Worm (Caenorhabditis elegans) whole organism, L1 larva: ENCODE results near the gene wdr-54.

Experiments
- C04F5.9 ChIP-seq: sonication (generic microtip); optimal IDR thresholded peaks from 2 replicates; lab custom pipeline; 2016; ENCODE audit warnings: missing genetic modification characterization, missing compliant biosample characterization
- C34B4.2 ChIP-seq: sonication (generic microtip); optimal IDR thresholded peaks from 2 replicates; lab custom pipeline; 2017; ENCODE audit warnings: mild to moderate bottlenecking, missing genetic modification characterization, missing compliant biosample characterization
- F16B12.6 ChIP-seq: fragments of 150-350 bp; optimal IDR thresholded peaks from 2 replicates; lab custom pipeline; 2014; ENCODE audit warnings: missing biosample characterization, missing genetic modification characterization
- aly-2 ChIP-seq: fragments of 150-350 bp; optimal IDR thresholded peaks from 2 replicates; lab custom pipeline; 2014; ENCODE audit warnings: missing biosample characterization, missing genetic modification characterization
- ama-1 ChIP-seq: fragments of 150-350 bp; optimal IDR thresholded peaks from 2 replicates; lab custom pipeline; 2014
- ceh-8 ChIP-seq: fragments of 200-800 bp; sonication (Bioruptor generic); optimal IDR thresholded peaks from 2 replicates; lab custom pipeline; 2018; ENCODE audit warnings: mild to moderate bottlenecking, missing genetic modification characterization, moderate library complexity, missing compliant biosample characterization
- ceh-90 ChIP-seq: sonication (generic microtip); optimal IDR thresholded peaks from 2 replicates; lab custom pipeline; 2016; ENCODE audit warnings: missing genetic modification characterization, missing compliant biosample characterization
- ces-1 ChIP-seq: fragments of 150-350 bp; optimal IDR thresholded peaks from 2 replicates; lab custom pipeline; 2014; ENCODE audit warnings: missing biosample characterization, missing genetic modification reagents, missing genetic modification characterization
- dpl-1 ChIP-seq, 3 experiments: fragments of 150-350 bp in 2 of 3; sonication (generic microtip) in 1 of 3; optimal IDR thresholded peaks; 2 replicates each; lab custom pipeline; 2014 to 2017; ENCODE audit warnings: missing biosample characterization in 3 of 3, missing genetic modification characterization in 3 of 3, missing genetic modification reagents in 3 of 3
- efl-1 ChIP-seq, 4 experiments: fragments of 150-350 bp; optimal IDR thresholded peaks in 3 of 4; peaks in 1 of 4; 1 replicate in 1 of 4; 2 replicates in 3 of 4; lab custom pipeline; 2014; ENCODE audit warnings: missing biosample characterization in 2 of 4, missing genetic modification characterization in 2 of 4, missing genetic modification reagents in 2 of 4
- efl-3 ChIP-seq: fragments of 200-800 bp; sonication (Bioruptor generic); optimal IDR thresholded peaks from 2 replicates; lab custom pipeline; 2018; ENCODE audit warnings: mild to moderate bottlenecking, missing genetic modification characterization, missing compliant biosample characterization
- egl-13 ChIP-seq: sonication (generic microtip); optimal IDR thresholded peaks from 2 replicates; lab custom pipeline; 2016; ENCODE audit warnings: missing genotype, missing genetic modification reagents, missing genetic modification characterization, missing compliant biosample characterization
- elt-2 ChIP-seq: sonication (generic microtip); optimal IDR thresholded peaks from 2 replicates; lab custom pipeline; 2016; ENCODE audit warnings: missing genetic modification characterization, mild to moderate bottlenecking, inconsistent platforms, missing compliant biosample characterization, missing genetic modification reagents
- elt-3 ChIP-seq, 6 experiments: fragments of 150-350 bp in 1 of 6; sonication (generic microtip); optimal IDR thresholded peaks; 2 replicates each; lab custom pipeline; 2017 to 2018; ENCODE audit warnings: missing biosample characterization in 6 of 6, missing genetic modification characterization in 6 of 6, inconsistent platforms in 1 of 6
- fkh-8 ChIP-seq: sonication (generic microtip); optimal IDR thresholded peaks from 2 replicates; lab custom pipeline; 2016; ENCODE audit warnings: mild to moderate bottlenecking, missing genetic modification characterization, missing compliant biosample characterization
- fos-1 ChIP-seq: fragments of 150-350 bp; optimal IDR thresholded peaks from 2 replicates; lab custom pipeline; 2014; ENCODE audit warnings: missing biosample characterization, missing genetic modification characterization
- hlh-17 ChIP-seq: fragments of 200-800 bp; sonication (Bioruptor generic); optimal IDR thresholded peaks from 2 replicates; lab custom pipeline; 2018; ENCODE audit warnings: missing genetic modification characterization, mild to moderate bottlenecking, missing compliant biosample characterization, moderate library complexity, borderline replicate concordance
- hpl-2 ChIP-seq: fragments of 150-350 bp; optimal IDR thresholded peaks from 2 replicates; lab custom pipeline; 2014; ENCODE audit warnings: missing biosample characterization, missing genetic modification reagents, missing genetic modification characterization
- irx-1 ChIP-seq: sonication (generic microtip); optimal IDR thresholded peaks from 2 replicates; lab custom pipeline; 2016; ENCODE audit warnings: missing genetic modification characterization, missing compliant biosample characterization
- isw-1 ChIP-seq: fragments of 200-800 bp; sonication (Bioruptor generic); IDR thresholded peaks from 2 replicates; pipeline ENCODE4 v1.3.6; 2022; ENCODE audit warnings: missing genetic modification characterization, missing compliant biosample characterization
- lin-13 ChIP-seq: fragments of 150-350 bp; optimal IDR thresholded peaks from 2 replicates; lab custom pipeline; 2014; ENCODE audit warnings: missing biosample characterization, missing genetic modification reagents, missing genetic modification characterization
- lin-14 ChIP-seq: fragments of 200-800 bp; sonication (Bioruptor generic); optimal IDR thresholded peaks from 2 replicates; lab custom pipeline; 2018; ENCODE audit warnings: mild to moderate bottlenecking, missing genetic modification characterization, moderate library complexity, missing compliant biosample characterization
- lin-35 ChIP-seq, 2 experiments: fragments of 150-350 bp; optimal IDR thresholded peaks; 2 replicates each; lab custom pipeline; 2014; ENCODE audit warnings: missing biosample characterization in 2 of 2, missing genetic modification characterization in 2 of 2, missing genetic modification reagents in 2 of 2
- lin-39 ChIP-seq: fragments of 150-350 bp; optimal IDR thresholded peaks from 2 replicates; lab custom pipeline; 2014; ENCODE audit warnings: missing biosample characterization, missing genetic modification reagents, missing genetic modification characterization
- lir-3 ChIP-seq: sonication (generic microtip); optimal IDR thresholded peaks from 2 replicates; lab custom pipeline; 2016; ENCODE audit warnings: mild to moderate bottlenecking, missing genetic modification characterization, moderate library complexity, missing compliant biosample characterization; ENCODE audit not compliant: poor library complexity
- mdl-1 ChIP-seq, 2 experiments: fragments of 150-350 bp; optimal IDR thresholded peaks; 2 replicates each; lab custom pipeline; 2014 to 2017; ENCODE audit warnings: missing biosample characterization in 2 of 2, missing genetic modification characterization in 2 of 2, inconsistent platforms in 1 of 2
- mef-2 ChIP-seq: fragments of 150-350 bp; optimal IDR thresholded peaks from 2 replicates; lab custom pipeline; 2014; ENCODE audit warnings: missing biosample characterization, missing genetic modification characterization
- mep-1 ChIP-seq: fragments of 150-350 bp; optimal IDR thresholded peaks from 2 replicates; lab custom pipeline; 2014; ENCODE audit warnings: missing biosample characterization, missing genetic modification characterization
- nhr-11 ChIP-seq: fragments of 150-350 bp; optimal IDR thresholded peaks from 2 replicates; lab custom pipeline; 2014; ENCODE audit warnings: missing biosample characterization, missing genetic modification characterization
- nhr-19 ChIP-seq: fragments of 200-800 bp; sonication (Bioruptor generic); conservative IDR thresholded peaks from 2 replicates; pipeline ENCODE4 v1.3.6; 2022; ENCODE audit warnings: missing genetic modification characterization, missing compliant biosample characterization
- nhr-20 ChIP-seq: sonication (generic microtip); optimal IDR thresholded peaks from 2 replicates; lab custom pipeline; 2016; ENCODE audit warnings: mild to moderate bottlenecking, missing genetic modification characterization, missing compliant biosample characterization
- nhr-28 ChIP-seq: fragments of 150-350 bp; optimal IDR thresholded peaks from 2 replicates; lab custom pipeline; 2014; ENCODE audit warnings: missing biosample characterization, missing genetic modification characterization
- nhr-47 ChIP-seq: sonication (generic microtip); optimal IDR thresholded peaks from 2 replicates; lab custom pipeline; 2016; ENCODE audit warnings: mild to moderate bottlenecking, missing genetic modification characterization, moderate library complexity, missing compliant biosample characterization
- nhr-76 ChIP-seq: sonication (generic microtip); optimal IDR thresholded peaks from 2 replicates; lab custom pipeline; 2017; ENCODE audit warnings: missing biosample characterization, missing genetic modification characterization
- nhr-84 ChIP-seq: sonication (generic microtip); optimal IDR thresholded peaks from 2 replicates; lab custom pipeline; 2017; ENCODE audit warnings: missing biosample characterization, missing genetic modification characterization
- nhr-90 ChIP-seq: sonication (generic microtip); optimal IDR thresholded peaks from 2 replicates; lab custom pipeline; 2016; ENCODE audit warnings: mild to moderate bottlenecking, missing genetic modification characterization, missing compliant biosample characterization; ENCODE audit not compliant: poor library complexity
- pag-3 ChIP-seq: sonication (generic microtip); optimal IDR thresholded peaks from 2 replicates; lab custom pipeline; 2017; ENCODE audit warnings: missing genetic modification characterization, mild to moderate bottlenecking, missing compliant biosample characterization, antibody characterized with exemption, borderline replicate concordance; ENCODE audit not compliant: insufficient read depth
- pax-3 ChIP-seq: fragments of 200-800 bp; sonication (Bioruptor generic); optimal IDR thresholded peaks from 2 replicates; lab custom pipeline; 2018; ENCODE audit warnings: mild to moderate bottlenecking, missing genetic modification characterization, moderate library complexity, missing compliant biosample characterization
- pqm-1 ChIP-seq: sonication (generic microtip); optimal IDR thresholded peaks from 3 replicates; lab custom pipeline; 2017; ENCODE audit warnings: missing biosample characterization, missing genetic modification characterization
- rnt-1 ChIP-seq: sonication (generic microtip); optimal IDR thresholded peaks from 2 replicates; lab custom pipeline; 2016; ENCODE audit warnings: mild to moderate bottlenecking, missing genetic modification characterization, moderate library complexity, missing compliant biosample characterization
- skn-1 ChIP-seq: fragments of 150-350 bp; optimal IDR thresholded peaks from 2 replicates; lab custom pipeline; 2014; ENCODE audit warnings: missing biosample characterization, missing genetic modification characterization
- snu-23 ChIP-seq: sonication (generic microtip); optimal IDR thresholded peaks from 2 replicates; lab custom pipeline; 2016; ENCODE audit warnings: missing genetic modification characterization, missing compliant biosample characterization
- sox-4 ChIP-seq: sonication (generic microtip); optimal IDR thresholded peaks from 2 replicates; lab custom pipeline; 2016; ENCODE audit warnings: missing genetic modification characterization, missing compliant biosample characterization
- sptf-1 ChIP-seq: fragments of 150-350 bp; optimal IDR thresholded peaks from 2 replicates; lab custom pipeline; 2014; ENCODE audit warnings: missing biosample characterization, missing genetic modification characterization
- sup-37 ChIP-seq: fragments of 200-800 bp; sonication (Bioruptor generic); optimal IDR thresholded peaks from 2 replicates; lab custom pipeline; 2018; ENCODE audit warnings: mild to moderate bottlenecking, missing genetic modification characterization, missing compliant biosample characterization
- unc-130 ChIP-seq: fragments of 150-350 bp; optimal IDR thresholded peaks from 2 replicates; lab custom pipeline; 2017; ENCODE audit warnings: missing biosample characterization, missing genetic modification characterization, inconsistent platforms
- unc-62 ChIP-seq: fragments of 150-350 bp; optimal IDR thresholded peaks from 2 replicates; lab custom pipeline; 2014; ENCODE audit warnings: missing biosample characterization, missing genetic modification reagents, missing genetic modification characterization
- xbp-1 ChIP-seq: sonication (generic microtip); optimal IDR thresholded peaks from 2 replicates; lab custom pipeline; 2016; ENCODE audit warnings: missing genetic modification characterization, missing compliant biosample characterization
- zip-4 ChIP-seq: fragments of 200-800 bp; sonication (Bioruptor generic); optimal IDR thresholded peaks from 2 replicates; lab custom pipeline; 2018; ENCODE audit warnings: mild to moderate bottlenecking, missing genetic modification characterization, moderate library complexity, missing compliant biosample characterization
- ztf-11 ChIP-seq, 2 experiments: sonication (generic microtip); optimal IDR thresholded peaks; 2 replicates each; lab custom pipeline; 2016 to 2017; ENCODE audit warnings: missing genetic modification characterization in 2 of 2, missing biosample characterization in 1 of 2, missing compliant biosample characterization in 1 of 2
- ztf-4 ChIP-seq: fragments of 150-350 bp; optimal IDR thresholded peaks from 2 replicates; lab custom pipeline; 2014; ENCODE audit warnings: missing biosample characterization, missing genetic modification characterization

Gene wdr-54

DNA sequence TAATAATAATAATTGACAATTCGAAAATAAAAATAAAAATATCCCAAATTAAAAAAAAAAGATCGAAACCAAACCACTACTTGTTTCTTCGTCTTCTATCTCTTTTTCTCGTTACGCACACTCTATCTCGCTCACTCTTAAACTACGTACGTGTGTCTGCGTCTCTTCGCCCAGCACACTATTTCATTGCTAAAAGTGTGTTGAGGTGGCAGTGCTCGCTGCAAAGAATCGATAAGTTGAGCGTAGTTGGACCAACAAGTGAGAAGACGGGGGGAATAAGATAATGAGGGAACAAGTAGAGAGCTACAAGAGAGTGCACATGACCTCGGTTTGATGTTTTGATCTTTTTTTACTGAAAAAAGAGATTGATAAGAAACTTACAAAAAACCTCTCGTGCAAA is 2.8 kb upstream of the wdr-54 start (continued):
- TF ChIP-seq elt-3 (tag; optimal IDR thresholded peaks at IDR 0.05; lab: Kevin White, UChicago) (no peak), pqm-1 (tag; lab: Kevin White, UChicago) (no peak), C34B4.2 (tag; lab: Kevin White, UChicago) (no peak), lin-35 (GFP tag; optimal IDR thresholded peaks at IDR 0.05; lab: Kevin White, UChicago) (peak; percentile 14 to 19), snu-23 (GFP tag; lab: Kevin White, UChicago) (peak; percentile 65), nhr-19 (GFP tag; lab: Robert Waterston, UW) (peak; percentile 28; the same call in 1 of the 2 replicates), nhr-90 (no peak), ama-1 (lab: Kevin White, UChicago) (no peak), C04F5.9 (tag; lab: Kevin White, UChicago) (no peak), xbp-1 (tag; lab: Kevin White, UChicago) (peak; percentile 58), skn-1 (tag; lab: Kevin White, UChicago) (no peak), elt-2 (tag; lab: Kevin White, UChicago) (peak; percentile 41), mef-2 (no peak), ztf-11 (tag; optimal IDR thresholded peaks at IDR 0.05; lab: Kevin White, UChicago) (no peak), ces-1 (GFP tag; lab: Kevin White, UChicago) (no peak), lin-13 (GFP tag; lab: Kevin White, UChicago) (no peak), mdl-1 (tag; optimal IDR thresholded peaks at IDR 0.05; lab: Kevin White, UChicago) (no peak), nhr-47 (peak; percentile 76), nhr-84 (no peak), hlh-17 (GFP tag; lab: Kevin White, UChicago) (no peak), aly-2 (tag; lab: Kevin White, UChicago) (peak; percentile 10), F16B12.6 (tag; lab: Kevin White, UChicago) (no peak), irx-1 (tag; lab: Kevin White, UChicago) (peak; percentile 26), rnt-1 (tag; lab: Kevin White, UChicago) (peak; percentile 57), zip-4 (GFP tag; lab: Kevin White, UChicago) (no peak), mep-1 (tag; lab: Kevin White, UChicago) (peak; percentile 21), fkh-8 (tag; lab: Kevin White, UChicago) (peak; percentile 40), sup-37 (GFP tag; lab: Kevin White, UChicago) (no peak), lir-3 (tag; lab: Kevin White, UChicago) (no peak), ceh-90 (tag; lab: Kevin White, UChicago) (no peak), isw-1 (GFP tag; lab: Robert Waterston, UW) (peak; percentile 23; the same call in 1 of the 2 replicates), efl-3 (GFP tag; lab: Kevin White, UChicago) (no peak), nhr-20 (peak; percentile 55), fos-1 (tag; lab: Kevin White, UChicago) (peak; percentile 43), pag-3 (tag; lab: Kevin White, UChicago) (no peak), sox-4 (no peak), unc-62 (GFP tag; lab: Kevin White, UChicago) (no peak), nhr-28 (no peak), pax-3 (tag; lab: Kevin White, UChicago) (no peak), nhr-76 (tag; lab: Kevin White, UChicago) (no peak), nhr-11 (tag; lab: Kevin White, UChicago) (no peak), hpl-2 (GFP tag; lab: Kevin White, UChicago) (no peak), ztf-4 (tag; lab: Kevin White, UChicago) (no peak)

DNA sequence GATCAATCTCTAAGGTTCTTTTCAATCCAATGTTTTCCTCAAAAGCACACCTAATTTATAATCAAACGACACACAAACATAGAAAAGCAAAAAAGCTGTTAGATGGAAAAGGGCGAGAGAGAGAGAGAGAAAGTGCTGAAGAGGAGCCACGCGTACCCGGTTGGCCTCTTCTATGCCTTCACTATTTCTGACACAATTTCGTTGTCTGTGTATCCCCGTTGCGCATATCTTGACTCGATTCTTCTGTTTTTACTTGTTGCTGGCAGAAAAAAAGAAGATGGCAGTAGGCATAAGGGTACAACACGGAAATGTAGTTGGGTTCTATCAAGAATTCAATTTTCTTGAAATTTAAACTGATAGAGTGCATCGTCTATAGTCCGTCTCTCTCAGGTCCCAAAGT is 1.2 kb upstream of the wdr-54 start:
- TF ChIP-seq sptf-1 (tag; lab: Kevin White, UChicago) = no peak
- peak; percentile 54 for TF ChIP-seq rnt-1 (tag; lab: Kevin White, UChicago)
- no peak for TF ChIP-seq unc-130 (tag; lab: Kevin White, UChicago)
- no peak for TF ChIP-seq lin-39
- TF ChIP-seq egl-13 (tag; lab: Kevin White, UChicago) = no peak
- no peak for TF ChIP-seq ceh-90 (tag; lab: Kevin White, UChicago)
- TF ChIP-seq elt-2 (tag; lab: Kevin White, UChicago) = no peak
- peak; percentile 75 for TF ChIP-seq mep-1 (tag; lab: Kevin White, UChicago)
- TF ChIP-seq efl-1 (optimal IDR thresholded peaks at IDR 0.05; lab: Kevin White, UChicago) = peak; percentile 34 to 69
- peak in 1 of 2 experiments; percentile 85 for TF ChIP-seq efl-1 (GFP tag; optimal IDR thresholded peaks at IDR 0.05 in 1 of 2; lab: Kevin White, UChicago)
- no peak for TF ChIP-seq lir-3 (tag; lab: Kevin White, UChicago)
- TF ChIP-seq ceh-8 (GFP tag; lab: Kevin White, UChicago) = peak; percentile 59
- peak; percentile 40 for TF ChIP-seq nhr-11 (tag; lab: Kevin White, UChicago)
- TF ChIP-seq dpl-1 (GFP tag; optimal IDR thresholded peaks at IDR 0.05; lab: Kevin White, UChicago) = peak in 1 of 3 experiments; percentile 14
- no peak for TF ChIP-seq nhr-28
- peak; percentile 93 for TF ChIP-seq lin-14 (GFP tag; lab: Kevin White, UChicago)
- peak; percentile 67 for TF ChIP-seq nhr-20
